Worm (Caenorhabditis elegans): Measurements from ENCODE around the gene spp-30.

ce11 chrX:11630499-11630898 is 2.0 kb upstream of the spp-30 start:
- TF ChIP-seq him-1 (tag; optimal IDR thresholded peaks at IDR 0.05): no peak
- TF ChIP-seq W03F9.2 (tag; optimal IDR thresholded peaks at IDR 0.05): no peak

Measured in whole organism, L4/young adult.